Worm (Caenorhabditis elegans) whole organism, late embryonic: Measurements from ENCODE around the gene nlp-61.

ENCODE experiments used
- ama-1 ChIP-seq: fragments of 150-350 bp; optimal IDR thresholded peaks from 2 replicates; lab custom pipeline; 2014
- ceh-2 ChIP-seq: sonication (generic microtip); optimal IDR thresholded peaks from 2 replicates; lab custom pipeline; 2016; ENCODE audit warnings: missing genotype, missing genetic modification characterization, missing compliant biosample characterization
- ceh-9 ChIP-seq: sonication (generic microtip); optimal IDR thresholded peaks from 2 replicates; lab custom pipeline; 2016; ENCODE audit warnings: mild to moderate bottlenecking, missing genetic modification characterization, inconsistent platforms, missing compliant biosample characterization
- elt-2 ChIP-seq: sonication (generic microtip); optimal IDR thresholded peaks from 2 replicates; lab custom pipeline; 2016; ENCODE audit warnings: missing genetic modification reagents, missing genetic modification characterization, missing compliant biosample characterization
- hlh-8 ChIP-seq: sonication (generic microtip); optimal IDR thresholded peaks from 2 replicates; lab custom pipeline; 2016; ENCODE audit warnings: missing genotype, missing genetic modification characterization, missing compliant biosample characterization
- nhr-11 ChIP-seq: fragments of 150-350 bp; optimal IDR thresholded peaks from 2 replicates; lab custom pipeline; 2014; ENCODE audit warnings: missing biosample characterization, missing genetic modification characterization

- TF ChIP-seq ceh-9 (tag; lab: Kevin White, UChicago) (no peak), nhr-11 (no peak), hlh-8 (tag; lab: Kevin White, UChicago) (no peak), ceh-2 (no peak), ama-1 (lab: Kevin White, UChicago) (no peak), elt-2 (tag; lab: Kevin White, UChicago) (no peak)
Observed at ce11 chrX:7662532-7662931, 35.1 kb downstream of the nlp-61 start.
